Fruit fly (Drosophila melanogaster): ENCODE measurements around the gene tbc.

DNA sequence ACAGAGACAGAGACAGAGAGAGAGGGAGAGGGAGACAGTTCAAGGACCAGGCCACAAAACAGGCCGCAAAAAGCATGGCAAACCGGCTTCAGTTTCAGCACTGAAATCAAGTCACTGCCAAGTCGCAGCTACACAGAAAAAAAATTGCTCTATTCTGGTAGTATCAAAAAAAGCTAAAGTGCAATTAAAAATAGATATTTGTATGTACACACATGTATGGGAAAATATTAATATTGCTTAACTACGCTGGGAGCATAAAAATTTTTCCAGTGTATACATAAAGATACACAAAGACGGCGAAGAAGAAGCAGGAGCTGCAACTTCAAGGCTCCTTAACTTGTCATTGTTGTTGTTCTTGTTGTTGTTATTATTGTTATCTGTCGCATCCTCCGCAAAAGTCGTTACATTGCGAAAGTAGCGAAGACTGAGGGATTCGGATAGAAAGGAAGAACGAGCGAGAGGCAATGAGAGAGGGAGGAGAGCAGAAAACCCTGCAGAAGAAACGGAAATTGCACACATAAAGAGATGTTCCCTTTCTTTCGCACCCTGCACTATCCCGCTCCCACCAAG is 52.0 kb downstream of the tbc start:
- TF ChIP-seq CG8478 (optimal IDR thresholded peaks at IDR 0.05) (no peak), usp (GFP tag; optimal IDR thresholded peaks at IDR 0.05) (no peak), psq (optimal IDR thresholded peaks at IDR 0.05) (no peak), EcR (GFP tag; optimal IDR thresholded peaks at IDR 0.05) (peak in 1 of 2 experiments; percentile 23)

All from whole organism.